Worm (Caenorhabditis elegans): ENCODE data around the gene ZK154.5.

ce11 chrX:7745386-7745785, 42.3 kb downstream of the ZK154.5 start:
- TF ChIP-seq sptf-1 (tag; optimal IDR thresholded peaks at IDR 0.05): no peak
- TF ChIP-seq ceh-83 (GFP tag; optimal IDR thresholded peaks at IDR 0.05): no peak
